Fruit fly (Drosophila melanogaster): ENCODE measurements around the gene CG11570.

DNA sequence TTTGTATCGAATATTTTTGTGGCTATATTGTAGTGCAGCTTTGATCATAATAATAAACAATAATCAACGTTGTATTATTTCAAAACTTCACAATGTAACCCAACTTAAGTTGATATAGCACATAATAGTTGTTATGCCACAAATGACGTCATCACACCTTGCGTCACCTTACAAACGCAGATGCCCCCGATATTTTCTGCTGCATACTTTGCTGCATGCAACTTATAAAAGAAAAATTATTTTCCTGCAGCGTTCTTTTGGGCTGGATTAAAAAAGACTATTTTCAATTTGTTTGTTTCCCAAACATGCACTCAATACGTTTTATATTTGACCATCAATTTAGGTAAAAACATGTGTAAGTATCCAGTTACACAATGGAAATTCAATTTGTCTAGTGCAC is 39.4 kb downstream of the CG11570 start:
- TF ChIP-seq nerfin-1 (tag; optimal IDR thresholded peaks at IDR 0.05) (no peak), cato (GFP tag; optimal IDR thresholded peaks at IDR 0.05; ENCODE audit: borderline replicate concordance) (no peak), fru (optimal IDR thresholded peaks at IDR 0.05) (no peak), Mes4 (GFP tag; optimal IDR thresholded peaks at IDR 0.05) (no peak)

All from whole organism, embryonic.